Worm (Caenorhabditis elegans) whole organism, young adult: ENCODE data around the gene ZK354.9.
"Not testable (repeated sequence)": the region's sequence is repeated elsewhere in the genome, so short reads cannot be mapped to it uniquely, and the experiment has no call there.

Experiments
- B0261.1 ChIP-seq: sonication (generic microtip); optimal IDR thresholded peaks from 2 replicates; lab custom pipeline; 2016; ENCODE audit warnings: mild to moderate bottlenecking, missing genetic modification characterization, moderate library complexity, missing compliant biosample characterization
- C17E4.6 ChIP-seq: fragments of 200-800 bp; sonication (Bioruptor generic); IDR thresholded peaks from 2 replicates; pipeline ENCODE4 v1.3.6; 2022; ENCODE audit warnings: missing genetic modification reagents, missing genetic modification characterization, missing compliant biosample characterization
- T07F8.4 ChIP-seq: sonication (generic microtip); optimal IDR thresholded peaks from 2 replicates; lab custom pipeline; 2016; ENCODE audit warnings: mild to moderate bottlenecking, missing genetic modification characterization, moderate library complexity, missing compliant biosample characterization
- Y95B8A.8 ChIP-seq: fragments of 200-800 bp; sonication (Bioruptor generic); IDR thresholded peaks from 2 replicates; pipeline ENCODE4 v1.3.6; 2022; ENCODE audit warnings: missing genetic modification reagents, missing genetic modification characterization, missing compliant biosample characterization
- aptf-2 ChIP-seq: fragments of 200-800 bp; sonication (Bioruptor generic); conservative IDR thresholded peaks from 2 replicates; pipeline ENCODE4 v1.3.6; 2022; ENCODE audit warnings: missing genetic modification reagents, missing genetic modification characterization, missing compliant biosample characterization
- aptf-3 ChIP-seq: fragments of 200-800 bp; sonication (Bioruptor generic); IDR thresholded peaks from 2 replicates; pipeline ENCODE4 v1.3.6; 2022; ENCODE audit warnings: missing genetic modification characterization, missing compliant biosample characterization
- attf-6 ChIP-seq: fragments of 200-800 bp; sonication (Bioruptor generic); IDR thresholded peaks from 2 replicates; pipeline ENCODE4 v1.3.6; 2022; ENCODE audit warnings: missing genetic modification reagents, missing genetic modification characterization, missing compliant biosample characterization
- die-1 ChIP-seq: sonication (generic microtip); optimal IDR thresholded peaks from 2 replicates; lab custom pipeline; 2016; ENCODE audit warnings: missing genotype, mild to moderate bottlenecking, missing genetic modification characterization, missing compliant biosample characterization
- dpl-1 ChIP-seq: fragments of 150-350 bp; optimal IDR thresholded peaks from 2 replicates; lab custom pipeline; 2014; ENCODE audit warnings: missing biosample characterization, missing genetic modification reagents, missing genetic modification characterization
- egl-18 ChIP-seq: fragments of 200-800 bp; sonication (Bioruptor generic); IDR thresholded peaks from 2 replicates; pipeline ENCODE4 v1.3.6; 2022; ENCODE audit warnings: missing genetic modification reagents, missing genetic modification characterization, missing compliant biosample characterization
- egrh-3 ChIP-seq: fragments of 200-800 bp; sonication (Bioruptor generic); IDR thresholded peaks from 2 replicates; pipeline ENCODE4 v1.3.6; 2022; ENCODE audit warnings: missing genetic modification reagents, missing genetic modification characterization, missing compliant biosample characterization
- him-1 ChIP-seq: sonication (generic microtip); optimal IDR thresholded peaks from 2 replicates; lab custom pipeline; 2016; ENCODE audit warnings: missing genotype, missing genetic modification reagents, missing genetic modification characterization, missing compliant biosample characterization
- hlh-12 ChIP-seq: sonication (generic microtip); optimal IDR thresholded peaks from 2 replicates; lab custom pipeline; 2016; ENCODE audit warnings: missing genetic modification characterization, missing compliant biosample characterization
- hsf-1 ChIP-seq: fragments of 200-800 bp; sonication (Bioruptor generic); IDR thresholded peaks from 2 replicates; pipeline ENCODE4 v1.3.6; 2022; ENCODE audit warnings: missing genetic modification reagents, missing genetic modification characterization, missing compliant biosample characterization
- let-607 ChIP-seq, 2 experiments: fragments of 200-800 bp in 1 of 2; sonication (Bioruptor generic) in 1 of 2; sonication (generic microtip) in 1 of 2; optimal IDR thresholded peaks; 2 replicates each; lab custom pipeline; 2016 to 2018; ENCODE audit warnings: mild to moderate bottlenecking in 2 of 2, missing compliant biosample characterization in 2 of 2, missing genetic modification characterization in 2 of 2, moderate library complexity in 2 of 2, missing genotype in 1 of 2
- lin-35 ChIP-seq, 3 experiments: fragments of 150-350 bp in 2 of 3; sonication (generic microtip) in 1 of 3; optimal IDR thresholded peaks; 2 replicates each; lab custom pipeline; 2014 to 2018; ENCODE audit warnings: missing biosample characterization in 3 of 3, missing genetic modification characterization in 3 of 3, missing genetic modification reagents in 3 of 3
- lin-54 ChIP-seq: fragments of 200-800 bp; sonication (Bioruptor generic); optimal IDR thresholded peaks from 2 replicates; lab custom pipeline; 2018; ENCODE audit warnings: mild to moderate bottlenecking, missing genetic modification characterization, missing compliant biosample characterization
- mcd-1 ChIP-seq: fragments of 200-800 bp; sonication (Bioruptor generic); IDR thresholded peaks from 2 replicates; pipeline ENCODE4 v1.3.6; 2022; ENCODE audit warnings: missing genetic modification reagents, missing genetic modification characterization, missing compliant biosample characterization
- mel-28 ChIP-seq: sonication (generic microtip); optimal IDR thresholded peaks from 2 replicates; lab custom pipeline; 2016; ENCODE audit warnings: borderline replicate concordance, mild to moderate bottlenecking, missing genetic modification characterization, missing compliant biosample characterization
- mxl-1 ChIP-seq: sonication (generic microtip); optimal IDR thresholded peaks from 2 replicates; lab custom pipeline; 2016; ENCODE audit warnings: missing genetic modification characterization, missing compliant biosample characterization
- nfyb-1 ChIP-seq: fragments of 200-800 bp; sonication (Bioruptor generic); IDR thresholded peaks from 2 replicates; pipeline ENCODE4 v1.3.6; 2022; ENCODE audit warnings: missing genetic modification reagents, missing genetic modification characterization, missing compliant biosample characterization
- nhr-27 ChIP-seq: fragments of 200-800 bp; sonication (Bioruptor generic); optimal IDR thresholded peaks from 2 replicates; lab custom pipeline; 2018; ENCODE audit warnings: mild to moderate bottlenecking, missing genetic modification characterization, moderate library complexity, missing compliant biosample characterization
- nhr-80 ChIP-seq: sonication (generic microtip); optimal IDR thresholded peaks from 2 replicates; lab custom pipeline; 2016; ENCODE audit warnings: missing genetic modification characterization, missing compliant biosample characterization
- nhr-90 ChIP-seq: sonication (generic microtip); optimal IDR thresholded peaks from 2 replicates; lab custom pipeline; 2016; ENCODE audit warnings: missing genotype, mild to moderate bottlenecking, missing genetic modification characterization, missing compliant biosample characterization
- pbrm-1 ChIP-seq: fragments of 200-800 bp; sonication (Bioruptor generic); IDR thresholded peaks from 2 replicates; pipeline ENCODE4 v1.3.6; 2022; ENCODE audit warnings: missing genetic modification reagents, missing genetic modification characterization, missing compliant biosample characterization
- pha-4 ChIP-seq: fragments of 150-350 bp; sonication (generic microtip); optimal IDR thresholded peaks from 2 replicates; lab custom pipeline; 2014; ENCODE audit warnings: missing biosample characterization, missing genetic modification reagents, missing genetic modification characterization
- rcor-1 ChIP-seq: fragments of 200-800 bp; sonication (Bioruptor generic); IDR thresholded peaks from 2 replicates; pipeline ENCODE4 v1.3.6; 2022; ENCODE audit warnings: missing genetic modification reagents, missing genetic modification characterization, missing compliant biosample characterization
- rec-8 ChIP-seq, 2 experiments: sonication (generic microtip); optimal IDR thresholded peaks; 2 replicates each; lab custom pipeline; 2016; ENCODE audit warnings: mild to moderate bottlenecking in 2 of 2, missing genetic modification characterization in 2 of 2, missing genetic modification reagents in 2 of 2, missing genotype in 2 of 2, missing biosample characterization in 1 of 2, missing compliant biosample characterization in 1 of 2, moderate library complexity in 1 of 2
- rpc-1 ChIP-seq, 2 experiments: fragments of 150-350 bp in 1 of 2; sonication (generic microtip) in 1 of 2; optimal IDR thresholded peaks; 2 replicates each; lab custom pipeline; 2014 to 2018; ENCODE audit warnings: missing biosample characterization in 1 of 2, missing genetic modification characterization in 1 of 2, missing genetic modification reagents in 1 of 2, missing genotype in 1 of 2
- sea-2 ChIP-seq: fragments of 200-800 bp; sonication (Bioruptor generic); IDR thresholded peaks from 2 replicates; pipeline ENCODE4 v1.3.6; 2022; ENCODE audit warnings: missing genetic modification characterization, missing compliant biosample characterization
- snpc-1.3 ChIP-seq: sonication (generic microtip); optimal IDR thresholded peaks from 2 replicates; lab custom pipeline; 2017; ENCODE audit warnings: missing genetic modification characterization, mild to moderate bottlenecking, missing compliant biosample characterization, antibody characterized with exemption, moderate library complexity, missing genotype, missing genetic modification reagents; ENCODE audit not compliant: insufficient read depth
- snpc-4 ChIP-seq, 5 experiments: fragments of 150-350 bp in 1 of 5; sonication (generic microtip) in 4 of 5; optimal IDR thresholded peaks; 2 replicates each; lab custom pipeline; 2014 to 2018; ENCODE audit warnings: missing genetic modification characterization in 5 of 5, missing biosample characterization in 3 of 5, antibody characterized with exemption in 2 of 5, mild to moderate bottlenecking in 2 of 5, missing compliant biosample characterization in 2 of 5, missing genotype in 2 of 5, moderate library complexity in 2 of 5, missing genetic modification reagents in 1 of 5
- somi-1 ChIP-seq: fragments of 200-800 bp; sonication (Bioruptor generic); optimal IDR thresholded peaks from 2 replicates; lab custom pipeline; 2018; ENCODE audit warnings: mild to moderate bottlenecking, missing genetic modification characterization, missing compliant biosample characterization
- sptf-2 ChIP-seq: fragments of 200-800 bp; sonication (Bioruptor generic); optimal IDR thresholded peaks from 2 replicates; lab custom pipeline; 2018; ENCODE audit warnings: mild to moderate bottlenecking, missing genetic modification characterization, missing compliant biosample characterization
- tbp1 ChIP-seq: fragments of 200-800 bp; sonication (Bioruptor generic); optimal IDR thresholded peaks from 2 replicates; lab custom pipeline; 2018; ENCODE audit warnings: mild to moderate bottlenecking, missing genetic modification characterization, missing compliant biosample characterization
- xnd-1 ChIP-seq: sonication (generic microtip); optimal IDR thresholded peaks from 2 replicates; lab custom pipeline; 2016; ENCODE audit warnings: missing genotype, missing genetic modification reagents, missing genetic modification characterization, missing compliant biosample characterization
- ztf-18 ChIP-seq: sonication (generic microtip); optimal IDR thresholded peaks from 2 replicates; lab custom pipeline; 2016; ENCODE audit warnings: missing genotype, mild to moderate bottlenecking, missing genetic modification characterization, missing compliant biosample characterization

Gene ZK354.9

ce11 chrIV:5354124-5354523, 46.2 kb upstream of the ZK354.9 start, which contains the start of gene Y4C6B.1 (continued):
- TF ChIP-seq somi-1 (GFP tag; lab: Kevin White, UChicago) (no peak), mcd-1 (GFP tag; lab: Robert Waterston, UW) (peak; percentile 69)

- no peak for TF ChIP-seq snpc-4 (GFP tag; optimal IDR thresholded peaks at IDR 0.05; lab: Kevin White, UChicago)
- no peak for TF ChIP-seq snpc-4 (tag; optimal IDR thresholded peaks at IDR 0.05; lab: Kevin White, UChicago)
- no peak for TF ChIP-seq nhr-27 (tag; lab: Kevin White, UChicago)
- no peak for TF ChIP-seq hsf-1 (GFP tag; lab: Robert Waterston, UW)
- TF ChIP-seq aptf-3, result no peak
- TF ChIP-seq pha-4 (tag; lab: Kevin White, UChicago), result no peak
- no peak for TF ChIP-seq nhr-80 (tag; lab: Kevin White, UChicago)
- TF ChIP-seq nhr-90 (tag; lab: Kevin White, UChicago), result no peak
- TF ChIP-seq T07F8.4, result no peak
- no peak for TF ChIP-seq C17E4.6
Observed at ce11 chrIV:5353364-5353763, 45.4 kb upstream of the ZK354.9 start, which contains the start of gene Y4C6B.7. Y4C6B.7 (minus strand) TSS chrIV:5353464.

ce11 chrIV:5350480-5351193, 42.7 kb upstream of the ZK354.9 start, which contains the start of gene gba-4:
gba-4 (minus strand) TSS chrIV:5350897.
- TF ChIP-seq nhr-80 (tag; lab: Kevin White, UChicago) (peak; percentile 72), rpc-1 (tag; optimal IDR thresholded peaks at IDR 0.05; lab: Kevin White, UChicago) (peak; percentile 42), tbp1 (GFP tag; lab: Kevin White, UChicago) (peak; percentile 75), snpc-4 (tag; optimal IDR thresholded peaks at IDR 0.05; lab: Kevin White, UChicago) (peak in 1 of 4 experiments; percentile 35), B0261.1 (tag; lab: Kevin White, UChicago) (peak; percentile 51)
- not testable (repeated sequence) for TF ChIP-seq rpc-1 (optimal IDR thresholded peaks at IDR 0.05; lab: Kevin White, UChicago); snpc-4 (GFP tag; optimal IDR thresholded peaks at IDR 0.05; lab: Kevin White, UChicago)

- TF ChIP-seq sptf-2 (GFP tag; lab: Kevin White, UChicago), result no peak
- peak; percentile 83 for TF ChIP-seq snpc-4 (GFP tag; optimal IDR thresholded peaks at IDR 0.05; lab: Kevin White, UChicago)
- peak; percentile 71 to 93 (median 90) for TF ChIP-seq snpc-4 (tag; optimal IDR thresholded peaks at IDR 0.05; lab: Kevin White, UChicago)
- TF ChIP-seq B0261.1 (tag; lab: Kevin White, UChicago), result peak; percentile 68
- no peak for TF ChIP-seq dpl-1
- TF ChIP-seq mxl-1 (tag; lab: Kevin White, UChicago), result no peak
- TF ChIP-seq snpc-1.3 (tag; lab: Kevin White, UChicago), result peak; percentile 36
- no peak for TF ChIP-seq egrh-3 (GFP tag; lab: Robert Waterston, UW)
- no peak for TF ChIP-seq rcor-1
- peak; percentile 42 for TF ChIP-seq him-1 (tag; lab: Kevin White, UChicago)
- TF ChIP-seq pbrm-1 (GFP tag; lab: Robert Waterston, UW), result 0 out of 2 replicates have a peak, but pooled peaks have one; percentile 53
- TF ChIP-seq nhr-27 (tag; lab: Kevin White, UChicago), result no peak
- no peak for TF ChIP-seq let-607 (tag; optimal IDR thresholded peaks at IDR 0.05; lab: Kevin White, UChicago)
- TF ChIP-seq xnd-1 (tag; lab: Kevin White, UChicago), result no peak
- TF ChIP-seq lin-35 (GFP tag; optimal IDR thresholded peaks at IDR 0.05; lab: Kevin White, UChicago), result no peak
- TF ChIP-seq nfyb-1, result 0 out of 2 replicates have a peak, but pooled peaks have one; percentile 36
- TF ChIP-seq egl-18, result no peak
- TF ChIP-seq ztf-18 (tag; lab: Kevin White, UChicago), result peak; percentile 30
- no peak for TF ChIP-seq aptf-2 (GFP tag; lab: Robert Waterston, UW)
- peak; percentile 46; the same call in 1 of the 2 replicates for TF ChIP-seq attf-6 (GFP tag; lab: Robert Waterston, UW)
- TF ChIP-seq hsf-1 (GFP tag; lab: Robert Waterston, UW), result no peak
- no peak for TF ChIP-seq mel-28 (tag; lab: Kevin White, UChicago)
- TF ChIP-seq rec-8 (tag; optimal IDR thresholded peaks at IDR 0.05; lab: Kevin White, UChicago), result no peak
- peak; percentile 47 for TF ChIP-seq die-1
- TF ChIP-seq Y95B8A.8 (GFP tag; lab: Robert Waterston, UW), result 0 out of 2 replicates have a peak, but pooled peaks have one; percentile 24
- TF ChIP-seq tbp1 (GFP tag; lab: Kevin White, UChicago), result peak; percentile 87
- TF ChIP-seq lin-54, result peak; percentile 41
- TF ChIP-seq aptf-3, result no peak
- TF ChIP-seq hlh-12, result no peak
- TF ChIP-seq rpc-1 (optimal IDR thresholded peaks at IDR 0.05; lab: Kevin White, UChicago), result peak; percentile 55
- peak; percentile 79 for TF ChIP-seq rpc-1 (tag; optimal IDR thresholded peaks at IDR 0.05; lab: Kevin White, UChicago)
- TF ChIP-seq nhr-80 (tag; lab: Kevin White, UChicago), result peak; percentile 21
- no peak for TF ChIP-seq T07F8.4
- no peak for TF ChIP-seq sea-2
Observed at ce11 chrIV:5344168-5344567, 36.2 kb upstream of the ZK354.9 start.
